Fruit fly (Drosophila melanogaster) whole organism, prepupa: ENCODE results near the gene CG12111.

Source experiments
- Blimp-1 ChIP-seq: fragments of 200-800 bp; sonication (Bioruptor generic); optimal IDR thresholded peaks from 3 replicates; lab custom pipeline; 2017; ENCODE audit warnings: missing biosample characterization, missing genetic modification characterization, mild to moderate bottlenecking, moderate library complexity, missing genetic modification reagents
- CG11294 ChIP-seq: fragments of 200-800 bp; sonication (Bioruptor generic); IDR thresholded peaks from 2 replicates; pipeline ENCODE4 v1.3.6; 2022; ENCODE audit warnings: missing biosample characterization, missing genetic modification characterization
- CG11762 ChIP-seq: fragments of 200-800 bp; sonication (Bioruptor generic); optimal IDR thresholded peaks from 3 replicates; lab custom pipeline; 2016; ENCODE audit warnings: missing biosample characterization, missing genetic modification characterization; ENCODE audit not compliant: insufficient read depth
- CG11902 ChIP-seq: fragments of 200-800 bp; sonication (Bioruptor generic); optimal IDR thresholded peaks from 3 replicates; lab custom pipeline; 2016; ENCODE audit warnings: missing biosample characterization, missing genetic modification characterization
- CG15336 ChIP-seq: fragments of 200-800 bp; sonication (Bioruptor generic); IDR thresholded peaks from 2 replicates; pipeline ENCODE4 v1.3.6; 2022; ENCODE audit warnings: missing biosample characterization, missing genetic modification characterization
- CG1621 ChIP-seq: fragments of 200-800 bp; sonication (Bioruptor generic); optimal IDR thresholded peaks from 3 replicates; lab custom pipeline; 2018; ENCODE audit warnings: missing biosample characterization, mild to moderate bottlenecking, missing genetic modification characterization
- CG31627 ChIP-seq: fragments of 200-800 bp; sonication (Bioruptor generic); optimal IDR thresholded peaks from 3 replicates; lab custom pipeline; 2016; ENCODE audit warnings: missing biosample characterization, missing genetic modification characterization
- CG32006 ChIP-seq: fragments of 200-800 bp; sonication (Bioruptor generic); optimal IDR thresholded peaks from 3 replicates; lab custom pipeline; 2017; ENCODE audit warnings: missing biosample characterization, mild to moderate bottlenecking, missing genetic modification characterization
- CG34406 ChIP-seq: fragments of 200-800 bp; sonication (Bioruptor generic); optimal IDR thresholded peaks from 3 replicates; lab custom pipeline; 2016; ENCODE audit warnings: missing biosample characterization, missing genetic modification characterization
- CG4318 ChIP-seq: fragments of 200-800 bp; sonication (Bioruptor generic); optimal IDR thresholded peaks from 3 replicates; lab custom pipeline; 2017; ENCODE audit warnings: missing biosample characterization, mild to moderate bottlenecking, missing genetic modification characterization
- CG6163 ChIP-seq: fragments of 200-800 bp; sonication (Bioruptor generic); IDR thresholded peaks from 3 replicates; pipeline ENCODE4 v1.3.6; 2022; ENCODE audit warnings: missing biosample characterization, missing genetic modification characterization
- CG6276 ChIP-seq: fragments of 200-800 bp; sonication (Bioruptor generic); optimal IDR thresholded peaks from 2 replicates; lab custom pipeline; 2017; ENCODE audit warnings: missing biosample characterization, mild to moderate bottlenecking, missing genetic modification characterization
- CG6792 ChIP-seq: fragments of 200-800 bp; sonication (Bioruptor generic); optimal IDR thresholded peaks from 3 replicates; lab custom pipeline; 2016; ENCODE audit warnings: missing biosample characterization, missing genetic modification characterization
- CG6808 ChIP-seq: fragments of 200-800 bp; sonication (Bioruptor generic); optimal IDR thresholded peaks from 3 replicates; lab custom pipeline; 2017; ENCODE audit warnings: missing biosample characterization, missing genetic modification characterization, mild to moderate bottlenecking, moderate library complexity, missing genetic modification reagents
- CG8119 ChIP-seq: fragments of 200-800 bp; sonication (Bioruptor generic); IDR thresholded peaks from 3 replicates; pipeline ENCODE4 v1.3.6; 2022; ENCODE audit warnings: missing biosample characterization, missing genetic modification characterization
- CG8632 ChIP-seq: fragments of 200-800 bp; sonication (Bioruptor generic); optimal IDR thresholded peaks from 3 replicates; lab custom pipeline; 2016; ENCODE audit warnings: missing biosample characterization, missing genetic modification characterization
- Eip75B ChIP-seq: fragments of 200-800 bp; sonication (Bioruptor generic); optimal IDR thresholded peaks from 3 replicates; lab custom pipeline; 2016; ENCODE audit warnings: missing biosample characterization, missing genetic modification characterization
- Eip78C ChIP-seq: fragments of 200-800 bp; sonication (Bioruptor generic); peaks from one replicate; lab custom pipeline; 2016; ENCODE audit warnings: missing biosample characterization, missing genetic modification characterization
- Ets21C ChIP-seq: fragments of 200-800 bp; sonication (Bioruptor generic); optimal IDR thresholded peaks from 3 replicates; lab custom pipeline; 2016; ENCODE audit warnings: missing biosample characterization, missing genetic modification characterization
- Hr39 ChIP-seq: fragments of 200-800 bp; sonication (Bioruptor generic); optimal IDR thresholded peaks from 2 replicates; lab custom pipeline; 2016; ENCODE audit warnings: missing biosample characterization, missing genetic modification characterization
- Lpt ChIP-seq: fragments of 200-800 bp; sonication (Bioruptor generic); optimal IDR thresholded peaks from 3 replicates; lab custom pipeline; 2016; ENCODE audit warnings: missing biosample characterization, missing genetic modification characterization
- Smox ChIP-seq: fragments of 200-800 bp; sonication (Bioruptor generic); optimal IDR thresholded peaks from 3 replicates; lab custom pipeline; 2016; ENCODE audit warnings: missing biosample characterization, missing genetic modification characterization
- Sox102F ChIP-seq: fragments of 200-800 bp; sonication (Bioruptor generic); optimal IDR thresholded peaks from 2 replicates; lab custom pipeline; 2016; ENCODE audit warnings: missing biosample characterization, mild to moderate bottlenecking, missing genetic modification characterization
- Sox15 ChIP-seq: fragments of 200-800 bp; sonication (Bioruptor generic); optimal IDR thresholded peaks from 3 replicates; lab custom pipeline; 2016; ENCODE audit warnings: missing biosample characterization, missing genetic modification characterization
- dac ChIP-seq: fragments of 200-800 bp; sonication (Bioruptor generic); optimal IDR thresholded peaks from 2 replicates; lab custom pipeline; 2017; ENCODE audit warnings: missing biosample characterization, mild to moderate bottlenecking, missing genetic modification characterization
- dsx ChIP-seq: fragments of 200-800 bp; optimal IDR thresholded peaks from 3 replicates; lab custom pipeline; 2019; ENCODE audit warnings: missing biosample characterization, mild to moderate bottlenecking, missing genetic modification characterization, moderate library complexity; ENCODE audit not compliant: poor library complexity, severe bottlenecking
- fkh ChIP-seq: fragments of 200-800 bp; sonication (Bioruptor generic); optimal IDR thresholded peaks from 3 replicates; lab custom pipeline; 2017; ENCODE audit warnings: missing biosample characterization, mild to moderate bottlenecking, missing genetic modification characterization, moderate library complexity
- lz ChIP-seq: fragments of 200-800 bp; sonication (Bioruptor generic); optimal IDR thresholded peaks from 3 replicates; lab custom pipeline; 2016; ENCODE audit warnings: missing biosample characterization, missing genetic modification characterization
- net ChIP-seq: fragments of 200-800 bp; sonication (Bioruptor generic); optimal IDR thresholded peaks from 3 replicates; lab custom pipeline; 2016; ENCODE audit warnings: missing biosample characterization, missing genetic modification characterization
- pdm3 ChIP-seq: fragments of 200-800 bp; sonication (Bioruptor generic); optimal IDR thresholded peaks from 3 replicates; lab custom pipeline; 2016; ENCODE audit warnings: missing biosample characterization, missing genetic modification characterization
- salr ChIP-seq, 2 experiments: fragments of 200-800 bp; sonication (Bioruptor generic); optimal IDR thresholded peaks; 3 replicates each; lab custom pipeline; 2016 to 2018; ENCODE audit warnings: missing biosample characterization in 2 of 2, missing genetic modification characterization in 2 of 2, mild to moderate bottlenecking in 1 of 2
- svp ChIP-seq: fragments of 200-800 bp; sonication (Bioruptor generic); peaks from one replicate; lab custom pipeline; 2016; ENCODE audit warnings: missing biosample characterization, missing genetic modification characterization

CG12111 gene

DNA sequence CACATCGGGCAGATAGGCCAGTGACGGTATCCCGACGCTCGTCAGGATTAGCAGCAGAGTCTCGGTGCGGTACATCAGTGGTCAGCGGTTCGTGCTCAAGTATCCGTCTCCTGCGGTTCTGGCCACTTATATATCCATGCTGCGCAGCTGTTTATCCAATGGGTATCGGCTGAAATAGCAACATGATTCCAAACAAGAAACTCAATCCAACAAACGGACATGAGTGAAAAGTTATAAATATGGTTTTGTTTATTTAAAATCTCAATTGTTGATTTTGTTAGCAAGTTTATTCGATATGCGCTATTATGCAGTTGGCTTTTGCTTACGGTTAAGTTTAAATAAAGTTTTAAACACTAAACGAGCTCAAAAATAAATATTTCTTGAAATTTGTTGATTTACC lies at the start of gene CG12111:
CG12111 (minus strand) TSS at position 101 of the 400 bp plus-strand sequence.
- no peak for TF ChIP-seq CG11294 (GFP tag; lab: Robert Waterston, UW)
- TF ChIP-seq CG11902 (GFP tag; lab: Kevin White, UChicago), result no peak
- TF ChIP-seq Eip78C (GFP tag; lab: Kevin White, UChicago), result no peak
- TF ChIP-seq dac (GFP tag; lab: Kevin White, UChicago), result no peak
- TF ChIP-seq pdm3 (GFP tag; lab: Kevin White, UChicago), result no peak
- TF ChIP-seq CG32006 (GFP tag; lab: Kevin White, UChicago), result no peak
- no peak for TF ChIP-seq salr (GFP tag; optimal IDR thresholded peaks at IDR 0.05; lab: Kevin White, UChicago)
- no peak for TF ChIP-seq fkh
- no peak for TF ChIP-seq Hr39
- TF ChIP-seq svp (GFP tag; lab: Kevin White, UChicago), result no peak
- no peak for TF ChIP-seq Sox102F (GFP tag; lab: Kevin White, UChicago)
- TF ChIP-seq Eip75B, result no peak

DNA sequence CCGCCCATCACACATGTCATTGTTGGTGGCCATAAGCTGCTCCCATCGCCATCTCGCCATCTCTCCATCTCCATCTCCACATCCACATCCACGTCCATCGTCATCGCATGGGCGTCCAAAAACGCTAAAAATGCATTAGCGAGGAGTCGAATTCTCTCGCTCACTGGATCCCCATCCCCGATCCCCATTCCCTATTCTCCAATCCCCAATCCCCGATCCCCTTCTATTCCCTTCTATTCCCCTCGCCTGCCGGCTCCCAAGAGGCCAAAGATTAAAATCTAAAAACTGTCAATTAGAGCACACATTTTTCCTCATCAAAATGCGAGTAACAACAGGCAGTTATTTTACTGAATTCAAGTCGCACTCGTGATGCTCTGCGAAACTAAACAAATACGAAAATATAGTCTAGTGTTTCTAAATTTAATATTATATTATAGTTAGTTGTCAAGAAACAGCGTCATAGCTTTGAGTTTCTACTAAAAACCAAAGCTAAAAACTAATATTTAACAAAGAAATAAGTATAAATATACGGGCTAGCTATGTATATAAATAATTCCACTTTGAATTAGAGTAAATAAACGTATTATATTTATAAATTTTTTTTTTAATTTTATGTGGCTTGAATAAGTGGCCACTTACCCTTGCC lies 46.2 kb upstream of the CG12111 start:
- no peak for TF ChIP-seq Ets21C (GFP tag; lab: Kevin White, UChicago)
- TF ChIP-seq svp (GFP tag; lab: Kevin White, UChicago), result peak; percentile 7
- TF ChIP-seq, all 60 proteins: peak for 1

DNA sequence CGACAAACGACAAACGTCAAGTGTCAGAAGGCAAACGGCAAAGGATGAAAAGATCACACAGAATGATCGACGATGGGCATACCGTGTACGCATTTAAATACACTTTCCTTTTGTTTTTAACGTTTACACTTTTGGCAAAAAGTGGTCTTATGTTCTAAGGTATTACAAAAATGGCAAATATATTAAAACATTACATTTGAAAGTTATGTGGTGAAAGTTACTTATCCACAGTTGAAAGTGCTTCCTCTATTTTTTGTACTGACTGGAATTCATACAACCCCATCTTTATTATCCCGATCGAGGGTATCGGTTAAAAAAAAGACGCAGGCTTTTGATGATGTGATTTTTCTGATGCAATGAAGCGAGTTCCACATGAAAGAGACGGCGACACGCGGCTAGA lies 45.5 kb upstream of the CG12111 start:
- TF ChIP-seq svp (GFP tag; lab: Kevin White, UChicago), result peak; percentile 36
- TF ChIP-seq Eip78C (GFP tag; lab: Kevin White, UChicago), result peak; percentile 58
- TF ChIP-seq CG15336 (GFP tag; lab: Robert Waterston, UW), result no peak

dm6 chrX:8607902-8608301 lies 37.2 kb upstream of the CG12111 start:
- TF ChIP-seq Eip75B (no peak), dsx (no peak), salr (GFP tag; optimal IDR thresholded peaks at IDR 0.05; lab: Kevin White, UChicago) (no peak), Sox15 (no peak), Smox (GFP tag; lab: Kevin White, UChicago) (no peak), CG11762 (GFP tag; lab: Kevin White, UChicago) (no peak), CG6808 (GFP tag; lab: Kevin White, UChicago) (no peak), Lpt (GFP tag; lab: Kevin White, UChicago) (no peak), CG6276 (GFP tag; lab: Kevin White, UChicago) (no peak), CG8632 (GFP tag; lab: Kevin White, UChicago) (no peak), pdm3 (GFP tag; lab: Kevin White, UChicago) (no peak), Blimp-1 (no peak), CG34406 (GFP tag; lab: Kevin White, UChicago) (no peak), CG4318 (GFP tag; lab: Kevin White, UChicago) (no peak), CG32006 (GFP tag; lab: Kevin White, UChicago) (no peak), CG6792 (no peak), net (no peak), CG8119 (GFP tag; lab: Robert Waterston, UW) (no peak)

- TF ChIP-seq CG1621 (no peak), lz (GFP tag; lab: Kevin White, UChicago) (peak; percentile 5), Eip78C (GFP tag; lab: Kevin White, UChicago) (peak; percentile 36), CG31627 (GFP tag; lab: Kevin White, UChicago) (peak; percentile 21), CG6163 (GFP tag; lab: Robert Waterston, UW) (0 out of 3 replicates have a peak, but pooled peaks have one; percentile 22)
Observed at dm6 chrX:8606206-8606605, 35.5 kb upstream of the CG12111 start, which contains the start of gene Caf1-180. TSS of gene Caf1-180 (minus strand) at chrX:8606304.
